Worm (Caenorhabditis elegans) whole organism, L2 larva: ENCODE data around the gene srbc-30.

Source experiments
- ceh-16 ChIP-seq: fragments of 150-350 bp; optimal IDR thresholded peaks from 2 replicates; lab custom pipeline; 2014; ENCODE audit warnings: missing biosample characterization, missing genetic modification characterization
- lin-11 ChIP-seq: fragments of 150-350 bp; sonication (generic microtip); optimal IDR thresholded peaks from 2 replicates; lab custom pipeline; 2014; ENCODE audit warnings: missing biosample characterization, missing genetic modification characterization, inconsistent platforms, mixed read lengths
- nhr-129 ChIP-seq: fragments of 150-350 bp; optimal IDR thresholded peaks from 2 replicates; lab custom pipeline; 2014; ENCODE audit warnings: missing biosample characterization, missing genetic modification characterization
- nhr-77 ChIP-seq: fragments of 150-350 bp; optimal IDR thresholded peaks from 2 replicates; lab custom pipeline; 2014; ENCODE audit warnings: missing biosample characterization, missing genetic modification characterization
- skn-1 ChIP-seq: sonication (generic microtip); optimal IDR thresholded peaks from 2 replicates; lab custom pipeline; 2017; ENCODE audit warnings: missing biosample characterization, missing genetic modification characterization
- snpc-4 ChIP-seq: fragments of 150-350 bp; optimal IDR thresholded peaks from 2 replicates; lab custom pipeline; 2014; ENCODE audit warnings: missing biosample characterization, missing genetic modification characterization
- unc-62 ChIP-seq: fragments of 150-350 bp; optimal IDR thresholded peaks from 2 replicates; lab custom pipeline; 2014; ENCODE audit warnings: missing biosample characterization, missing genetic modification reagents, missing genetic modification characterization

ce11 chrV:3451646-3452045 is 28.6 kb downstream of the srbc-30 start:
- TF ChIP-seq nhr-129 (no peak), nhr-77 (tag; lab: Kevin White, UChicago) (no peak), ceh-16 (no peak), snpc-4 (tag; lab: Kevin White, UChicago) (no peak), skn-1 (tag; lab: Kevin White, UChicago) (no peak), unc-62 (GFP tag; lab: Kevin White, UChicago) (no peak), lin-11 (tag; lab: Kevin White, UChicago) (no peak)
